Worm (Caenorhabditis elegans): Measurements from ENCODE around the gene gst-4.

DNA sequence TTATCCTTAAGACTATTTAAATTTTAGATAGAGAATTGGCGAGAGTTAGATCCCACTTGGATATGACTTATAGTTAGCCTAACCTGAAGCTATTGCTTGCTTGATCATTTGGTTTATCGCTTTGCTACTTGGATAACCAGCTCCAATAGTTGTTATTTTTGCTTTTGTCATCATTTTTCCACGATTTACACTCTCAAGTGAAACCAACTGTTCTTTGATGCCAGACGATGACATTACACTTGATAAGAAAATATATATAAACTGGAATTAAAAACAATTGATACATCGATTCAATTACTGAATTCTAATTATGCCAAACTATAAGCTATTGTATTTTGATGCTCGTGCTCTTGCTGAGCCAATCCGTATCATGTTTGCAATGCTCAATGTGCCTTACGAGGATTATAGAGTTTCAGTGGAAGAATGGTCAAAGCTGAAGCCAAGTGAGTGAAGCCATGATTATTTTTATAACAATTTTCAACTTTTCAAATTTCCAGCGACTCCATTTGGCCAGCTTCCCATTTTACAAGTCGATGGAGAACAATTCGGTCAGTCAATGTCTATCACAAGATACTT lies at the start of gene gst-4, which contains the start of the genes gst-2 and dhs-12:
- no peak for TF ChIP-seq nhr-77 (tag; optimal IDR thresholded peaks at IDR 0.05)
- TF ChIP-seq R02D3.7 (tag; optimal IDR thresholded peaks at IDR 0.05) = no peak
- TF ChIP-seq ZK546.5 (tag; optimal IDR thresholded peaks at IDR 0.05) = no peak
- no peak for TF ChIP-seq snpc-4 (tag; optimal IDR thresholded peaks at IDR 0.05)
- TF ChIP-seq egl-27 (tag; optimal IDR thresholded peaks at IDR 0.05) = no peak
- no peak for TF ChIP-seq mdl-1 (tag; optimal IDR thresholded peaks at IDR 0.05)
- no peak for TF ChIP-seq nhr-23 (tag; optimal IDR thresholded peaks at IDR 0.05)
- no peak for TF ChIP-seq unc-39 (tag; optimal IDR thresholded peaks at IDR 0.05)
- no peak for TF ChIP-seq ceh-28 (tag; optimal IDR thresholded peaks at IDR 0.05)
- TF ChIP-seq elt-3 (tag; optimal IDR thresholded peaks at IDR 0.05) = no peak
- TF ChIP-seq nhr-237 (tag; optimal IDR thresholded peaks at IDR 0.05) = no peak

All from whole organism, L3 larva.